Worm (Caenorhabditis elegans) whole organism, midembryonic: ENCODE results near the gene ntl-4.

Experiments used
- T22C8.4 ChIP-seq: fragments of 200-800 bp; sonication (Bioruptor generic); IDR thresholded peaks from 2 replicates; pipeline ENCODE4 v1.3.6; 2022; ENCODE audit warnings: missing genetic modification characterization, missing compliant biosample characterization
- cog-1 ChIP-seq: sonication (generic microtip); optimal IDR thresholded peaks from 2 replicates; lab custom pipeline; 2016; ENCODE audit warnings: missing genetic modification characterization, missing compliant biosample characterization
- flt-1 ChIP-seq: fragments of 200-800 bp; sonication (Bioruptor generic); IDR thresholded peaks from 2 replicates; pipeline ENCODE4 v1.3.6; 2022; ENCODE audit warnings: missing genetic modification characterization, missing compliant biosample characterization
- klf-2 ChIP-seq: fragments of 200-800 bp; sonication (Bioruptor generic); conservative IDR thresholded peaks from 2 replicates; pipeline ENCODE4 v1.3.6; 2022; ENCODE audit warnings: missing genetic modification reagents, missing genetic modification characterization, missing compliant biosample characterization
- med-1 ChIP-seq: sonication (generic microtip); optimal IDR thresholded peaks from 2 replicates; lab custom pipeline; 2017; ENCODE audit warnings: missing genetic modification characterization, mild to moderate bottlenecking, missing compliant biosample characterization, antibody characterized with exemption, missing genetic modification reagents; ENCODE audit not compliant: insufficient read depth
- ref-1 ChIP-seq: fragments of 200-800 bp; sonication (Bioruptor generic); conservative IDR thresholded peaks from 2 replicates; pipeline ENCODE4 v1.3.6; 2022; ENCODE audit warnings: missing genetic modification reagents, missing genetic modification characterization, missing compliant biosample characterization
- tab-1 ChIP-seq: fragments of 200-800 bp; sonication (Bioruptor generic); IDR thresholded peaks from 2 replicates; pipeline ENCODE4 v1.3.6; 2022; ENCODE audit warnings: missing genetic modification characterization, missing compliant biosample characterization
- ztf-23 ChIP-seq: fragments of 200-800 bp; sonication (Bioruptor generic); IDR thresholded peaks from 2 replicates; pipeline ENCODE4 v1.3.6; 2022; ENCODE audit warnings: missing genetic modification reagents, missing genetic modification characterization, missing compliant biosample characterization
- ztf-29 ChIP-seq: fragments of 200-800 bp; sonication (Bioruptor generic); IDR thresholded peaks from 2 replicates; pipeline ENCODE4 v1.3.6; 2022; ENCODE audit warnings: missing genetic modification reagents, missing genetic modification characterization, missing compliant biosample characterization

Gene ntl-4

ce11 chrIV:7957504-7957903, 47.1 kb downstream of the ntl-4 start, which contains the start of gene frpr-10:
TSS of gene frpr-10 (plus strand) at chrIV:7957804.
- TF ChIP-seq ref-1 (GFP tag; lab: Robert Waterston, UW): no peak
- no peak for TF ChIP-seq flt-1 (GFP tag; lab: Robert Waterston, UW)
- no peak for TF ChIP-seq klf-2 (GFP tag; lab: Robert Waterston, UW)
- TF ChIP-seq tab-1 (GFP tag; lab: Robert Waterston, UW): no peak
- no peak for TF ChIP-seq T22C8.4
- no peak for TF ChIP-seq cog-1
- TF ChIP-seq ztf-29 (GFP tag; lab: Robert Waterston, UW): no peak
- TF ChIP-seq med-1 (GFP tag; lab: Kevin White, UChicago): no peak
- no peak for TF ChIP-seq ztf-23 (GFP tag; lab: Robert Waterston, UW)

DNA sequence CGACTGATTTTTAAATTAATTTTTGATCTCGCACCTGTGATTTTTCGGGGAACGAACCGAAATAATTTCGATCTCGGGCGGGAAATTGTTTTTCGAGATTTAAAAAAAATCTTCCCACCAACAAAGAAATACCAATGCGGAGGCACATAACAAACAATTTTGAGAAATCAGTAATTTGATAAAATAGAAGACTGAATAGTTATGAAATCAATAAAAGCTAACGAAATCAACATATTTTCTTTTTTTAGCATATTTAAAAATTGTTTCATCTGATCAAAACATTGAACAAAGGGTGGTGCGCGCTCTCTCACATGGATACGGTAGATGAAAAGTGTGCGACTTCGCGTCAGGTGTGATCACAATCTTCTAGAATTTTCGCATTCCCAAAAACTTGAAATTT, 47.7 kb downstream of the ntl-4 start:
- no peak for TF ChIP-seq ztf-29 (GFP tag; lab: Robert Waterston, UW)

DNA sequence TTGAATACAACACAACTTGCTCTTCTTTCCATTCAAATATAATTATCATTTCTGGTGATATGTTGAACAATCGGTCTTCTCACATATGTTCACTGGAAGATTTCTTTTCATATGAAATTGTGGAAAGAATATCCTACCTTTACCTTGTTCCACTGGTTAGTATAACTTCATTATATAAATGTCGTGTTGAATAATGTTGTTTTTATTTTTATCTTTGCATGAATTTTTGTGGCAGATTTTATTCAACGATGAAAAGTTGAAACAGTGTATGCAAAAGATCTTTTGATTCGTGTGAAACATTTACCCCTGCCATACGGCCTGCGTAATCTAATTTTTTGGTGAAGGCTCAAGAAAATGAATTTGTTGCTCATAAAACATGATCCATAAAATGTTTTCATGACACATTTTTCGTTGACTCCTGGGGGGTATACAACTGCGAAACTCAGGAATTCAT, 51.5 kb downstream of the ntl-4 start:
- TF ChIP-seq flt-1 (GFP tag; lab: Robert Waterston, UW): no peak
- TF ChIP-seq cog-1: no peak
- TF ChIP-seq med-1 (GFP tag; lab: Kevin White, UChicago): no peak
- TF ChIP-seq klf-2 (GFP tag; lab: Robert Waterston, UW): no peak
- TF ChIP-seq ref-1 (GFP tag; lab: Robert Waterston, UW): no peak
- TF ChIP-seq ztf-29 (GFP tag; lab: Robert Waterston, UW): no peak
- TF ChIP-seq tab-1 (GFP tag; lab: Robert Waterston, UW): no peak
- no peak for TF ChIP-seq ztf-23 (GFP tag; lab: Robert Waterston, UW)
- TF ChIP-seq T22C8.4: no peak
